Worm (Caenorhabditis elegans) whole organism, late embryonic: Measurements from ENCODE around the gene C15H9.3.

Experiments
- F13H6.1 ChIP-seq: sonication (generic microtip); optimal IDR thresholded peaks from 2 replicates; lab custom pipeline; 2016; ENCODE audit warnings: missing genetic modification characterization, missing compliant biosample characterization
- ama-1 ChIP-seq: fragments of 150-350 bp; optimal IDR thresholded peaks from 2 replicates; lab custom pipeline; 2014
- ceh-24 ChIP-seq: sonication (generic microtip); optimal IDR thresholded peaks from 2 replicates; lab custom pipeline; 2016; ENCODE audit warnings: mild to moderate bottlenecking, missing genetic modification characterization, missing compliant biosample characterization
- ceh-31 ChIP-seq: sonication (generic microtip); optimal IDR thresholded peaks from 2 replicates; lab custom pipeline; 2016; ENCODE audit warnings: missing genetic modification characterization, missing compliant biosample characterization
- dmd-4 ChIP-seq: sonication (generic microtip); optimal IDR thresholded peaks from 2 replicates; lab custom pipeline; 2016; ENCODE audit warnings: borderline replicate concordance, missing genetic modification characterization, missing compliant biosample characterization
- dve-1 ChIP-seq: sonication (generic microtip); optimal IDR thresholded peaks from 2 replicates; lab custom pipeline; 2017; ENCODE audit warnings: antibody characterized with exemption, mild to moderate bottlenecking, missing genetic modification characterization, missing compliant biosample characterization
- eyg-1 ChIP-seq: sonication (generic microtip); optimal IDR thresholded peaks from 2 replicates; lab custom pipeline; 2016; ENCODE audit warnings: missing genotype, missing genetic modification characterization, missing compliant biosample characterization
- fkh-10 ChIP-seq: fragments of 150-350 bp; optimal IDR thresholded peaks from 2 replicates; lab custom pipeline; 2014; ENCODE audit warnings: missing biosample characterization, missing genetic modification reagents, missing genetic modification characterization
- hlh-13 ChIP-seq: fragments of 200-800 bp; sonication (Bioruptor generic); optimal IDR thresholded peaks from 2 replicates; lab custom pipeline; 2018; ENCODE audit warnings: mild to moderate bottlenecking, missing genetic modification characterization, missing compliant biosample characterization
- lin-11 ChIP-seq: fragments of 200-800 bp; sonication (Bioruptor generic); optimal IDR thresholded peaks from 2 replicates; lab custom pipeline; 2018; ENCODE audit warnings: mild to moderate bottlenecking, missing genetic modification characterization, missing compliant biosample characterization
- pha-4 ChIP-seq: fragments of 150-350 bp; optimal IDR thresholded peaks from 2 replicates; lab custom pipeline; 2018; ENCODE audit warnings: missing biosample characterization, missing genetic modification reagents, missing genetic modification characterization
- pqm-1 ChIP-seq: sonication (generic microtip); optimal IDR thresholded peaks from 2 replicates; lab custom pipeline; 2016; ENCODE audit warnings: missing genetic modification characterization, missing compliant biosample characterization
- rnt-1 ChIP-seq: sonication (generic microtip); optimal IDR thresholded peaks from 2 replicates; lab custom pipeline; 2016; ENCODE audit warnings: missing genetic modification characterization, missing compliant biosample characterization
- sdc-2 ChIP-seq: sonication (generic microtip); optimal IDR thresholded peaks from 2 replicates; lab custom pipeline; 2016; ENCODE audit warnings: missing genotype, missing genetic modification characterization, missing compliant biosample characterization

ce11 chrX:6128773-6129172, 13.2 kb downstream of the C15H9.3 start:
- TF ChIP-seq pha-4 (tag; lab: Kevin White, UChicago) (no peak), pqm-1 (no peak), F13H6.1 (tag; lab: Kevin White, UChicago) (no peak), ama-1 (lab: Kevin White, UChicago) (no peak), ceh-31 (no peak), rnt-1 (tag; lab: Kevin White, UChicago) (no peak), dve-1 (tag; lab: Kevin White, UChicago) (no peak), dmd-4 (no peak), hlh-13 (GFP tag; lab: Kevin White, UChicago) (no peak), ceh-24 (tag; lab: Kevin White, UChicago) (no peak), eyg-1 (tag; lab: Kevin White, UChicago) (no peak), lin-11 (tag; lab: Kevin White, UChicago) (no peak), sdc-2 (tag; lab: Kevin White, UChicago) (no peak), fkh-10 (GFP tag; lab: Kevin White, UChicago) (no peak)
